Worm (Caenorhabditis elegans): Measurements from ENCODE around the gene ppt-1.

Gene ppt-1

ce11 chrV:6645810-6646209, 19.7 kb upstream of the ppt-1 start:
- TF ChIP-seq nhr-71 (tag; optimal IDR thresholded peaks at IDR 0.05) (peak; percentile 27), hlh-4 (tag; optimal IDR thresholded peaks at IDR 0.05) (no peak), nhr-47 (tag; optimal IDR thresholded peaks at IDR 0.05) (peak; percentile 36), pax-3 (tag; optimal IDR thresholded peaks at IDR 0.05) (peak; percentile 19), sox-4 (tag; optimal IDR thresholded peaks at IDR 0.05) (peak; percentile 66), unc-98 (GFP tag; IDR thresholded peaks at IDR 0.05) (no peak), fkh-8 (tag; optimal IDR thresholded peaks at IDR 0.05) (peak; percentile 27), dsc-1 (tag; optimal IDR thresholded peaks at IDR 0.05) (peak; percentile 97)

- no peak for TF ChIP-seq sup-37 (GFP tag; optimal IDR thresholded peaks at IDR 0.05)
- TF ChIP-seq fkh-10 (GFP tag; optimal IDR thresholded peaks at IDR 0.05): no peak
- TF ChIP-seq efl-3 (GFP tag; optimal IDR thresholded peaks at IDR 0.05): no peak
- no peak for TF ChIP-seq lin-35 (GFP tag; optimal IDR thresholded peaks at IDR 0.05)
- no peak for TF ChIP-seq hpl-2 (GFP tag; optimal IDR thresholded peaks at IDR 0.05)
- no peak for TF ChIP-seq hlh-4 (tag; optimal IDR thresholded peaks at IDR 0.05)
- no peak for TF ChIP-seq tbx-2 (tag; optimal IDR thresholded peaks at IDR 0.05)
- no peak for TF ChIP-seq nhr-237 (tag; optimal IDR thresholded peaks at IDR 0.05)
These were observed 6.8 kb upstream of the ppt-1 start, which contains the start of gene scd-2 for ce11 chrV:6632925-6633324. scd-2 (plus strand) TSS chrV:6633225.

- TF ChIP-seq unc-86 (tag; optimal IDR thresholded peaks at IDR 0.05) (peak; percentile 2), dsc-1 (tag; optimal IDR thresholded peaks at IDR 0.05) (peak; percentile 35), fkh-8 (tag; optimal IDR thresholded peaks at IDR 0.05) (peak; percentile 67), lin-39 (tag; optimal IDR thresholded peaks at IDR 0.05) (no peak), nhr-28 (tag; optimal IDR thresholded peaks at IDR 0.05) (no peak), lsy-2 (tag; optimal IDR thresholded peaks at IDR 0.05) (peak in 1 of 2 experiments; percentile 2), lin-14 (GFP tag; optimal IDR thresholded peaks at IDR 0.05) (peak; percentile 34), isw-1 (GFP tag; IDR thresholded peaks at IDR 0.05) (no peak), ceh-82 (tag; optimal IDR thresholded peaks at IDR 0.05) (peak in 1 of 3 experiments; percentile 24)
These were observed 5.7 kb upstream of the ppt-1 start for ce11 chrV:6631866-6632265.

ce11 chrV:6630769-6631168, 4.6 kb upstream of the ppt-1 start:
- TF ChIP-seq grh-1 (GFP tag; IDR thresholded peaks at IDR 0.05) (no peak), unc-62 (GFP tag; optimal IDR thresholded peaks at IDR 0.05) (no peak), nhr-71 (tag; optimal IDR thresholded peaks at IDR 0.05) (peak; percentile 88), fkh-8 (tag; optimal IDR thresholded peaks at IDR 0.05) (peak; percentile 97), rnt-1 (tag; optimal IDR thresholded peaks at IDR 0.05) (no peak), pax-3 (tag; optimal IDR thresholded peaks at IDR 0.05) (peak; percentile 61), hlh-17 (GFP tag; optimal IDR thresholded peaks at IDR 0.05; ENCODE audit: borderline replicate concordance) (no peak), nhr-20 (tag; optimal IDR thresholded peaks at IDR 0.05) (peak; percentile 61), nhr-76 (tag; optimal IDR thresholded peaks at IDR 0.05) (no peak), nhr-47 (tag; optimal IDR thresholded peaks at IDR 0.05) (peak; percentile 83), fkh-4 (tag; optimal IDR thresholded peaks at IDR 0.05; ENCODE audit: borderline replicate concordance) (peak; percentile 14), ets-5 (GFP tag; IDR thresholded peaks at IDR 0.05) (no peak), mep-1 (tag; optimal IDR thresholded peaks at IDR 0.05) (peak; percentile 10), ztf-4 (tag; optimal IDR thresholded peaks at IDR 0.05) (peak; percentile 40), lin-39 (tag; optimal IDR thresholded peaks at IDR 0.05) (no peak), nhr-19 (GFP tag; conservative IDR thresholded peaks at IDR 0.05) (0 out of 2 replicates have a peak, but pooled peaks have one; percentile 12), ceh-90 (tag; optimal IDR thresholded peaks at IDR 0.05) (no peak), mef-2 (tag; optimal IDR thresholded peaks at IDR 0.05) (peak; percentile 37), dsc-1 (tag; optimal IDR thresholded peaks at IDR 0.05) (peak; percentile 88), nhr-90 (tag; optimal IDR thresholded peaks at IDR 0.05; ENCODE audit: poor library complexity) (no peak), pqm-1 (tag; optimal IDR thresholded peaks at IDR 0.05) (no peak), snu-23 (GFP tag; optimal IDR thresholded peaks at IDR 0.05) (no peak), lin-14 (GFP tag; optimal IDR thresholded peaks at IDR 0.05) (peak; percentile 49), sox-4 (tag; optimal IDR thresholded peaks at IDR 0.05) (peak; percentile 93), xbp-1 (tag; optimal IDR thresholded peaks at IDR 0.05) (peak; percentile 21), lsy-2 (tag; optimal IDR thresholded peaks at IDR 0.05) (peak in 1 of 2 experiments; percentile 14), elt-3 (tag; optimal IDR thresholded peaks at IDR 0.05) (no peak), mab-9 (GFP tag; IDR thresholded peaks at IDR 0.05) (0 out of 2 replicates have a peak, but pooled peaks have one; percentile 22), swsn-7 (tag; optimal IDR thresholded peaks at IDR 0.05) (peak; percentile 52), C16A3.4 (tag; optimal IDR thresholded peaks at IDR 0.05) (no peak), nhr-11 (tag; optimal IDR thresholded peaks at IDR 0.05) (peak; percentile 55), fos-1 (tag; optimal IDR thresholded peaks at IDR 0.05) (peak; percentile 18), zip-4 (GFP tag; optimal IDR thresholded peaks at IDR 0.05) (no peak), tbx-2 (tag; optimal IDR thresholded peaks at IDR 0.05) (no peak)
